Fruit fly (Drosophila melanogaster) whole organism, embryonic: ENCODE measurements around the gene CG2533.

Source experiments
- Blimp-1 ChIP-seq: fragments of 200-800 bp; sonication (Bioruptor generic); optimal IDR thresholded peaks from 3 replicates; lab custom pipeline; 2018; ENCODE audit warnings: missing biosample characterization, missing genetic modification characterization, mild to moderate bottlenecking, moderate library complexity, missing genetic modification reagents
- CG10654 ChIP-seq: fragments of 200-800 bp; sonication (Bioruptor generic); optimal IDR thresholded peaks from 2 replicates; lab custom pipeline; 2016; ENCODE audit warnings: missing biosample characterization, missing genetic modification characterization
- CG15514 ChIP-seq: fragments of 200-800 bp; sonication (Bioruptor generic); optimal IDR thresholded peaks from 3 replicates; lab custom pipeline; 2017; ENCODE audit warnings: missing biosample characterization, missing genetic modification characterization, mild to moderate bottlenecking, moderate library complexity, missing genetic modification reagents
- CG2712 ChIP-seq: fragments of 200-800 bp; optimal IDR thresholded peaks from 3 replicates; lab custom pipeline; 2019; ENCODE audit warnings: missing biosample characterization, mild to moderate bottlenecking, missing genetic modification characterization, moderate library complexity
- CG2889 ChIP-seq: fragments of 200-800 bp; sonication (Bioruptor generic); IDR thresholded peaks from 3 replicates; pipeline ENCODE4 v1.3.6; 2022; ENCODE audit warnings: missing biosample characterization, missing genetic modification characterization
- CG34422 ChIP-seq: fragments of 200-800 bp; sonication (Bioruptor generic); IDR thresholded peaks from 3 replicates; pipeline ENCODE4 v1.3.6; 2022; ENCODE audit warnings: missing biosample characterization, missing genetic modification characterization
- CG7357 ChIP-seq: fragments of 200-800 bp; sonication (Bioruptor generic); IDR thresholded peaks from 3 replicates; pipeline ENCODE4 v1.3.6; 2022; ENCODE audit warnings: missing biosample characterization, missing genetic modification characterization
- CG8281 ChIP-seq: fragments of 200-800 bp; sonication (Bioruptor generic); optimal IDR thresholded peaks from 2 replicates; lab custom pipeline; 2018; ENCODE audit warnings: missing biosample characterization, mild to moderate bottlenecking, missing genetic modification characterization, moderate library complexity
- CG8359 ChIP-seq: fragments of 200-800 bp; sonication (Bioruptor generic); optimal IDR thresholded peaks from 2 replicates; lab custom pipeline; 2017; ENCODE audit warnings: missing biosample characterization, mild to moderate bottlenecking, missing genetic modification characterization, borderline replicate concordance
- Sox100B ChIP-seq: fragments of 200-800 bp; sonication (Bioruptor generic); optimal IDR thresholded peaks from 3 replicates; lab custom pipeline; 2018; ENCODE audit warnings: missing biosample characterization, mild to moderate bottlenecking, missing genetic modification characterization
- ara ChIP-seq: fragments of 200-800 bp; sonication (Bioruptor generic); IDR thresholded peaks from 2 replicates; pipeline ENCODE4 v1.3.6; 2022; ENCODE audit warnings: missing biosample characterization, missing genetic modification characterization
- chn ChIP-seq: fragments of 200-800 bp; sonication (Bioruptor generic); optimal IDR thresholded peaks from 2 replicates; lab custom pipeline; 2016; ENCODE audit warnings: missing biosample characterization, missing genetic modification characterization
- gem ChIP-seq: fragments of 200-800 bp; sonication (Bioruptor generic); optimal IDR thresholded peaks from 2 replicates; lab custom pipeline; 2019; ENCODE audit warnings: missing biosample characterization, mild to moderate bottlenecking, missing genetic modification characterization, moderate library complexity
- mirr ChIP-seq: fragments of 200-800 bp; sonication (Bioruptor generic); optimal IDR thresholded peaks from 3 replicates; lab custom pipeline; 2018; ENCODE audit warnings: missing biosample characterization, mild to moderate bottlenecking, missing genetic modification characterization
- zf30C ChIP-seq: fragments of 200-800 bp; sonication (Bioruptor generic); optimal IDR thresholded peaks from 3 replicates; lab custom pipeline; 2018; ENCODE audit warnings: missing biosample characterization, mild to moderate bottlenecking, missing genetic modification characterization

Gene CG2533

DNA sequence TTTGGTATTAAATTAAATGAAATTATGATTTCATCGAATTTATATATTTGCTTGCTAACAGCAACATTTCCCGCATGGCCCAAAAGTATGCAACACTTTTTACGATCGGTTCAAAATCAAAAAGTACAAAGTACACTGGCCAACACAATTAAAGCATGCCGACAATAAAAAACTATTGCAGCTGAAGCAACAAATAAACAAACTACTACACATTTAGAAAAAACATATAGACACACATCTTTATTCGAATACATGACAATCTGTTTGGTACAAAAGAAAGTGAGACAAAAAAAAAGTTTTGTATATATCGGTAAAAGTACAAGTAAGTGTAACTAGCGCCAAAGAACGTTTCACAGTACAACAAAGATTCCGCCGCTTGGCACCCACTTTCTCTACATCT lies 48.9 kb downstream of the CG2533 start (continued):
- TF ChIP-seq CG8281 (tag; lab: Kevin White, UChicago), result no peak
- no peak for TF ChIP-seq CG15514
- peak; percentile 51; the same call in 1 of the 3 replicates for TF ChIP-seq CG2889
- no peak for TF ChIP-seq mirr (GFP tag; lab: Kevin White, UChicago)
- TF ChIP-seq CG7357 (GFP tag; lab: Robert Waterston, UW), result no peak
- TF ChIP-seq gem (tag; lab: Kevin White, UChicago), result peak; percentile 19
- TF ChIP-seq CG34422 (GFP tag; lab: Robert Waterston, UW), result no peak
- no peak for TF ChIP-seq Sox100B (GFP tag; lab: Kevin White, UChicago)
- peak; percentile 17 for TF ChIP-seq Blimp-1 (GFP tag; lab: Kevin White, UChicago)
- no peak for TF ChIP-seq chn
- TF ChIP-seq CG2712 (tag; lab: Kevin White, UChicago), result no peak
- TF ChIP-seq zf30C, result no peak
- TF ChIP-seq ara (GFP tag; lab: Robert Waterston, UW), result no peak
- TF ChIP-seq CG8359, result no peak
- no peak for TF ChIP-seq CG10654 (GFP tag; lab: Kevin White, UChicago)
